Worm (Caenorhabditis elegans) whole organism, L3 larva: ENCODE measurements around the gene dhhc-10.

ENCODE experiments used
- nhr-11 ChIP-seq: fragments of 150-350 bp; optimal IDR thresholded peaks from 2 replicates; lab custom pipeline; 2014; ENCODE audit warnings: missing biosample characterization, missing genetic modification characterization
- pqm-1 ChIP-seq: fragments of 150-350 bp; optimal IDR thresholded peaks from 2 replicates; lab custom pipeline; 2017; ENCODE audit warnings: missing biosample characterization, missing genetic modification characterization, inconsistent platforms
- unc-62 ChIP-seq: fragments of 150-350 bp; sonication (generic microtip); optimal IDR thresholded peaks from 4 replicates; lab custom pipeline; 2014; ENCODE audit warnings: missing biosample characterization, missing genetic modification reagents, missing genetic modification characterization
- ztf-4 ChIP-seq: fragments of 150-350 bp; optimal IDR thresholded peaks from 2 replicates; lab custom pipeline; 2014; ENCODE audit warnings: missing biosample characterization, missing genetic modification characterization

DNA sequence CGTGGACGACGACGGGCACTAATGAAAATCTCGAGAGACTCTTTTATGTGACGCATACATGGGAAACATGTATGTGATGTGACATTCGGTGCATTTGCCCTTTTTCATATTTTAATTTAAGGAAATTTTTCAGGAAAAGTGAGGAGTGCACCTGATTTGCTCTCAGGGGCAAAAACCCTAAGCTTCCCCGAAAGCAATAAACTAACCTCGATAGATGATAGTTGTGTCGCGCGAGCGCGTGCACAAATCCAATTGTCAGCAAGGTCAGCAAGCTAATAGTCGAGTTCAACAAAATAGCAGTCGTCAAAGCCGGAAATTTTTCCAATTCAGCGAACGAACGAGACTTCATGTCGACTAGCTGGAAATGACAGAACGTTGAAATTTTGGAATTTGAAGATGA, 11.1 kb downstream of the dhhc-10 start:
- TF ChIP-seq nhr-11 (tag; lab: Kevin White, UChicago) (no peak), unc-62 (GFP tag; lab: Kevin White, UChicago) (no peak), pqm-1 (tag; lab: Kevin White, UChicago) (no peak), ztf-4 (tag; lab: Kevin White, UChicago) (no peak)
